Fruit fly (Drosophila melanogaster) whole organism, adult: ENCODE data around the gene pps.

Experiments
- CG11617 ChIP-seq: fragments of 200-800 bp; sonication (Bioruptor generic); optimal IDR thresholded peaks from 2 replicates; lab custom pipeline; 2017; ENCODE audit warnings: mild to moderate bottlenecking, missing biosample characterization, missing genetic modification reagents, missing genetic modification characterization
- CG12768 ChIP-seq: fragments of 200-800 bp; sonication (Bioruptor generic); optimal IDR thresholded peaks from 2 replicates; lab custom pipeline; 2017; ENCODE audit warnings: missing biosample characterization, missing genetic modification characterization, mild to moderate bottlenecking, moderate library complexity, missing genetic modification reagents
- CG14711 ChIP-seq: fragments of 200-800 bp; sonication (Bioruptor generic); optimal IDR thresholded peaks from 2 replicates; lab custom pipeline; 2018; ENCODE audit warnings: missing biosample characterization, mild to moderate bottlenecking, missing genetic modification characterization, moderate library complexity
- CG1620 ChIP-seq: fragments of 200-800 bp; sonication (Bioruptor generic); optimal IDR thresholded peaks from 2 replicates; lab custom pipeline; 2016; ENCODE audit warnings: missing biosample characterization, missing genetic modification characterization
- CG33017 ChIP-seq: fragments of 200-800 bp; sonication (Bioruptor generic); optimal IDR thresholded peaks from 2 replicates; lab custom pipeline; 2018; ENCODE audit warnings: missing biosample characterization, mild to moderate bottlenecking, missing genetic modification characterization, moderate library complexity
- CG5204 ChIP-seq: fragments of 200-800 bp; sonication (Bioruptor generic); optimal IDR thresholded peaks from 2 replicates; lab custom pipeline; 2016; ENCODE audit warnings: missing biosample characterization, missing genetic modification characterization
- CG7045 ChIP-seq: fragments of 200-800 bp; sonication (Bioruptor generic); optimal IDR thresholded peaks from 2 replicates; lab custom pipeline; 2017; ENCODE audit warnings: missing biosample characterization, mild to moderate bottlenecking, missing genetic modification characterization
- CG7101 ChIP-seq: fragments of 200-800 bp; sonication (Bioruptor generic); optimal IDR thresholded peaks from 2 replicates; lab custom pipeline; 2018; ENCODE audit warnings: missing biosample characterization, mild to moderate bottlenecking, missing genetic modification characterization, moderate library complexity
- Clk ChIP-seq: fragments of 200-800 bp; sonication (Bioruptor generic); optimal IDR thresholded peaks from 2 replicates; lab custom pipeline; 2017; ENCODE audit warnings: missing biosample characterization, missing genetic modification characterization
- Crg-1 ChIP-seq: fragments of 200-800 bp; sonication (Bioruptor generic); optimal IDR thresholded peaks from 2 replicates; lab custom pipeline; 2016; ENCODE audit warnings: missing biosample characterization, missing genetic modification characterization
- Hr96 ChIP-seq: fragments of 200-800 bp; sonication (Bioruptor generic); optimal IDR thresholded peaks from 2 replicates; lab custom pipeline; 2016; ENCODE audit warnings: missing biosample characterization, missing genetic modification characterization
- Mnt ChIP-seq: fragments of 200-800 bp; sonication (Bioruptor generic); optimal IDR thresholded peaks from 2 replicates; lab custom pipeline; 2016; ENCODE audit warnings: missing biosample characterization, mild to moderate bottlenecking, missing genetic modification characterization
- bab1 ChIP-seq: fragments of 200-800 bp; sonication (Bioruptor generic); optimal IDR thresholded peaks from 3 replicates; lab custom pipeline; 2019; ENCODE audit warnings: missing biosample characterization, mild to moderate bottlenecking, missing genetic modification characterization, moderate library complexity
- cic ChIP-seq: fragments of 200-800 bp; sonication (Bioruptor generic); optimal IDR thresholded peaks from 2 replicates; lab custom pipeline; 2017; ENCODE audit warnings: missing biosample characterization, mild to moderate bottlenecking, missing genetic modification characterization, moderate library complexity
- cnc ChIP-seq, 2 experiments: fragments of >200 bp; optimal IDR thresholded peaks; 2 replicates each; lab custom pipeline; 2017
- kay ChIP-seq: fragments of 200-800 bp; sonication (Bioruptor generic); peaks from one replicate; lab custom pipeline; 2016; ENCODE audit warnings: missing biosample characterization, missing genetic modification characterization, borderline replicate concordance
- ovo ChIP-seq: fragments of 200-800 bp; sonication (Bioruptor generic); optimal IDR thresholded peaks from 2 replicates; lab custom pipeline; 2016; ENCODE audit warnings: missing biosample characterization, missing genetic modification characterization
- pad ChIP-seq: fragments of 200-800 bp; sonication (Bioruptor generic); optimal IDR thresholded peaks from 3 replicates; lab custom pipeline; 2017; ENCODE audit warnings: missing biosample characterization, missing genetic modification characterization, mild to moderate bottlenecking, moderate library complexity, missing genetic modification reagents
- tj ChIP-seq: fragments of 200-800 bp; sonication (Bioruptor generic); optimal IDR thresholded peaks from 3 replicates; lab custom pipeline; 2017; ENCODE audit warnings: missing biosample characterization, mild to moderate bottlenecking, missing genetic modification characterization, moderate library complexity
- toe ChIP-seq: fragments of 200-800 bp; sonication (Bioruptor generic); optimal IDR thresholded peaks from 2 replicates; lab custom pipeline; 2016; ENCODE audit warnings: missing biosample characterization, missing genetic modification characterization

The pps gene

dm6 chr3R:12413274-12413958 lies at the start of gene pps, which contains the start of gene Dip-C:
pps (plus strand) TSS chr3R:12413828.
Dip-C (minus strand) TSS chr3R:12413759.
- TF ChIP-seq Mnt (GFP tag; lab: Kevin White, UChicago) (peak; percentile 10), toe (no peak), tj (no peak), kay (GFP tag; lab: Kevin White, UChicago) (no peak), CG33017 (peak; percentile 27), bab1 (GFP tag; lab: Kevin White, UChicago) (peak; percentile 14), CG11617 (peak; percentile 11)

- no peak for TF ChIP-seq CG7045 (GFP tag; lab: Kevin White, UChicago)
- no peak for TF ChIP-seq toe
- no peak for TF ChIP-seq Crg-1 (GFP tag; lab: Kevin White, UChicago)
Measured at dm6 chr3R:12364580-12364979, 49.0 kb upstream of the pps start, which contains the start of gene Tim17a1. Tim17a1 (minus strand) TSS chr3R:12364680.

- no peak for TF ChIP-seq tj
- no peak for TF ChIP-seq cic (GFP tag; lab: Kevin White, UChicago)
- no peak for TF ChIP-seq CG5204
- TF ChIP-seq kay (GFP tag; lab: Kevin White, UChicago): no peak
- TF ChIP-seq toe: no peak
- no peak for TF ChIP-seq CG14711 (tag; lab: Kevin White, UChicago)
Measured at dm6 chr3R:12365264-12365840, 48.3 kb upstream of the pps start, which contains the start of gene GstD10. GstD10 (minus strand) TSS chr3R:12365735.

dm6 chr3R:12365887-12366286 lies 47.7 kb upstream of the pps start:
- no peak for TF ChIP-seq bab1 (GFP tag; lab: Kevin White, UChicago)
- peak; percentile 26 for TF ChIP-seq cic (GFP tag; lab: Kevin White, UChicago)
- no peak for TF ChIP-seq pad (GFP tag; lab: Kevin White, UChicago)
- TF ChIP-seq kay (GFP tag; lab: Kevin White, UChicago): peak; percentile 8
- TF ChIP-seq CG1620 (GFP tag; lab: Kevin White, UChicago): no peak
- TF ChIP-seq Clk (GFP tag; lab: Kevin White, UChicago): no peak
- TF ChIP-seq CG12768: no peak

dm6 chr3R:12367464-12367863 lies 46.2 kb upstream of the pps start, which contains the start of gene GstD9:
GstD9 (minus strand) TSS chr3R:12367564.
- TF ChIP-seq cnc (optimal IDR thresholded peaks at IDR 0.05; lab: Kevin White, UChicago) (no peak), tj (no peak), Hr96 (GFP tag; lab: Kevin White, UChicago) (no peak), CG7045 (GFP tag; lab: Kevin White, UChicago) (no peak), CG11617 (no peak), CG33017 (no peak), cic (GFP tag; lab: Kevin White, UChicago) (no peak), bab1 (GFP tag; lab: Kevin White, UChicago) (no peak), pad (GFP tag; lab: Kevin White, UChicago) (no peak), ovo (no peak), CG7101 (tag; lab: Kevin White, UChicago) (no peak), CG12768 (no peak), CG1620 (GFP tag; lab: Kevin White, UChicago) (no peak)

dm6 chr3R:12369135-12369792 lies 44.4 kb upstream of the pps start, which contains the start of gene GstD1:
GstD1 (minus strand) TSS chr3R:12369268.
- TF ChIP-seq bab1 (GFP tag; lab: Kevin White, UChicago) (peak; percentile 80), CG7045 (GFP tag; lab: Kevin White, UChicago) (peak; percentile 60), CG14711 (tag; lab: Kevin White, UChicago) (peak; percentile 13), CG12768 (peak; percentile 92), cic (GFP tag; lab: Kevin White, UChicago) (peak; percentile 97), CG5204 (peak; percentile 54), toe (peak; percentile 81), ovo (peak; percentile 89), CG33017 (peak; percentile 23), pad (GFP tag; lab: Kevin White, UChicago) (peak; percentile 49), tj (peak; percentile 67), Mnt (GFP tag; lab: Kevin White, UChicago) (peak; percentile 90), CG11617 (peak; percentile 69), Hr96 (GFP tag; lab: Kevin White, UChicago) (peak; percentile 48), Crg-1 (GFP tag; lab: Kevin White, UChicago) (no peak), CG7101 (tag; lab: Kevin White, UChicago) (peak; percentile 56), CG1620 (GFP tag; lab: Kevin White, UChicago) (peak; percentile 69), kay (GFP tag; lab: Kevin White, UChicago) (peak; percentile 97), cnc (optimal IDR thresholded peaks at IDR 0.05; lab: Kevin White, UChicago) (peak in 1 of 2 experiments; percentile 85), Clk (GFP tag; lab: Kevin White, UChicago) (peak; percentile 92)
